Fruit fly (Drosophila melanogaster): ENCODE measurements around the gene Rsbp15.

Rsbp15 gene

DNA sequence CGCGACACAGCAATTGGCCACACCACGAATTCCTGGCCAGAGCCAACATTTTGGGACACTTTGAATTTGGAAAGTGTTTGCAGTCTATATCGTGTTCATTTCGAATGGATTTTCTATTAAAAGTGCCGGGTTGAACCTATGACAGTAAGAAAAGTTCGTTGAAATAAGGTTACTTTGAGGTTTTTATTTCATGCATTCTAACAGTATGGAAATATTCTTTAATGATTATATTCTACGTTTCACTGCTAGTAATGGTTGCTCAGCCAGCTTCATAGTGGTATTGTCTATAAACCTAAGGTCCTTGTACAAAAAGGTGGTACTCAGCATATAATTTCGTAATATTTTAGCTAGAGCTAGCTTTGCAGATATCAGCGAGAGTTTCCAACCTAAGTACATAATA is 10.4 kb downstream of the Rsbp15 start, which contains the start of gene Pglym87:
Gene Pglym87, minus strand, starts transcription at position 101 of the 400 bp plus-strand sequence.
- TF ChIP-seq EcR (GFP tag; optimal IDR thresholded peaks at IDR 0.05) (no peak), usp (GFP tag; optimal IDR thresholded peaks at IDR 0.05) (no peak), CG8478 (optimal IDR thresholded peaks at IDR 0.05) (no peak), Dll (optimal IDR thresholded peaks at IDR 0.05) (no peak), psq (optimal IDR thresholded peaks at IDR 0.05) (no peak), pan (optimal IDR thresholded peaks at IDR 0.05) (no peak)

DNA sequence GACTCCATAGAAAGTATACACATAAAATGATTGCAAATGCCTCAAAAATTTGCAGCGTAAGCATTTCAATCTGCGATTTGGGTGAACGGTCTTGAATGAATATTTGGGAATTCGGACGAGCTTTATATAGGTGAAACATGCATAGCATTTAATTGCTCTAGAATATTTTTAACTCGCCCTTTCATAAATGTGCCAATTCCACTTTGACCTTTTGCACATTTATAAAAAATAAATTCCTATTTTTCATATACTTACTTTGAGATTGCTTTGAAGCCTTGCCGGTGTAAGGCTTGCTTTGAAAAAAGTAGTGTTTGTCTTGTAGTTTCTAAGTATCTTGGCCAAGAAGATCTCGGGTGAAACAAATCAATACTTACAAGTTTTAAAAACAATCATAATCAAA is 12.4 kb downstream of the Rsbp15 start, which contains the start of gene Cyp313a5:
Gene Cyp313a5, minus strand, starts transcription at position 101 of the 400 bp plus-strand sequence.
- TF ChIP-seq EcR (GFP tag; optimal IDR thresholded peaks at IDR 0.05) = no peak
- TF ChIP-seq CG8478 (optimal IDR thresholded peaks at IDR 0.05) = no peak
- no peak for TF ChIP-seq Dll (optimal IDR thresholded peaks at IDR 0.05)
- no peak for TF ChIP-seq usp (GFP tag; optimal IDR thresholded peaks at IDR 0.05)
- no peak for TF ChIP-seq pan (optimal IDR thresholded peaks at IDR 0.05)
- TF ChIP-seq psq (optimal IDR thresholded peaks at IDR 0.05) = no peak

DNA sequence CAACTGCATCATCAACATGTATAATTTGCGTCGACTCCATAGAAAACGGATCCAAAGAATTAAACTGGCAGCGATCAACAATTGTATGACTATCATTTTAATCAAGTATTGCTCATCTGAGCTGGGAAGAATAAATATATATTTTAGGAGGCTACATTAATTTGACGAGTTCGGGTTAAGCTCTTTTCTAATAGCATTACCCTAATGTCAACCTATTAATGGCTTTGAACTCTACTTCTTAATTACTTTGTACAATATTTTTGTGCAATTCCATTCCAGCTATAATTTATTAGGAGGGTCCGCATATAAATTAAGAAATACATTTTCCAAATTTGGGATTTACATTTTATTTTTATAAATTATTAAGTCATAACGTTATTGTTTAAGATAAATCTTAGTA is 14.6 kb downstream of the Rsbp15 start, which contains the start of gene Cyp313a2:
Gene Cyp313a2, minus strand, starts transcription at position 101 of the 400 bp plus-strand sequence.
- TF ChIP-seq usp (GFP tag; optimal IDR thresholded peaks at IDR 0.05) (no peak), psq (optimal IDR thresholded peaks at IDR 0.05) (no peak), pan (optimal IDR thresholded peaks at IDR 0.05) (no peak), CG8478 (optimal IDR thresholded peaks at IDR 0.05) (no peak), EcR (GFP tag; optimal IDR thresholded peaks at IDR 0.05) (no peak), Dll (optimal IDR thresholded peaks at IDR 0.05) (no peak)

DNA sequence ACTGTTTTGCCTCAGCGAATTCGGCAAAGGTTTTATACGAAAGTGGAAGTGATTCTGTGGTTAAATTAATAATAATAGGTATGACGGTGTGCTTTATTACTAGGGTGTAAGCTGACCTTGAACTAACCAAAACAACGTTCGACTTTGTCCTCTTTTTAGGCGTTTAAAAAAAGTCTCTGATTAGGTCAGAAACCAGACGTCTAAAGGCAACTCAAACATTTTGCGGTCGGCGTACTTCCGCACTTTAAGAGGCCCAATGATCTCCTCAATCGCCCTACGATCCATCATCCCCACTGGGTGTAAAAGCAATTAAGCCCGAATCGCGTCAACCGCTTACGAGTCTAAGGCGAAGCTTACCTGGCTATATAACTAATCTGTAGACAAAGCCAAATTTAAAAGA is 17.0 kb downstream of the Rsbp15 start, which contains the start of gene Cyp313a3:
Gene Cyp313a3, minus strand, starts transcription at position 101 of the 400 bp plus-strand sequence.
- no peak for TF ChIP-seq CG8478 (optimal IDR thresholded peaks at IDR 0.05)
- TF ChIP-seq psq (optimal IDR thresholded peaks at IDR 0.05) = no peak
- no peak for TF ChIP-seq pan (optimal IDR thresholded peaks at IDR 0.05)

DNA sequence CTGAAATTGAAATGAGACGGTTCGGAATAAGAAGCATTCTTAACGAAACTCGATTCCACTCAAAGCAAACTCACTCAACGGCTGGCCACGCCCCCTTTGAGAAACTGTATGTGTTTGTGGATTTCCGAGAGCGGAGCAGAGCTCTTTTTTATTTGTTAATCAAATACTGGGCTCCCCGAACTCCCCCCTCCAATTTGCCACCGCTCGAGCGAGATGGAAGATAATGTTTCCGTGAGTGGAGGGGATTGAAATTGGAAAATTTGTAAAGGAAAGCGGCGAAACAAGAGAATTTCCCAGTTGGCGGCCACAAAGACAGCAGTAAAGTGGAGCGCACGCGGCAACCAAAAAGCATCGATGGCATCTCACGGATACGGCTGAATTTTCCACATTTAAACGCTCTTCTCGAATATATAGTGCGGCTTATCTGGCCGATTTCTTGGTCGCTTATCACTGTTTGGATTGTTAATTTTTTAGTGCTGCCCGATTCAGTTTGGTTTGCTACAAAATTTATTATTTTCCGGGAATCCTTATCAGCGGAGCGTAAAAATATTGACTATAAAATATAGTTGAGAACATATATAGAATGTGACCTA is 22.4 kb downstream of the Rsbp15 start:
- TF ChIP-seq psq (optimal IDR thresholded peaks at IDR 0.05) = no peak
- TF ChIP-seq usp (GFP tag; optimal IDR thresholded peaks at IDR 0.05) = no peak
- no peak for TF ChIP-seq pan (optimal IDR thresholded peaks at IDR 0.05)
- TF ChIP-seq EcR (GFP tag; optimal IDR thresholded peaks at IDR 0.05) = no peak
- no peak for TF ChIP-seq Dll (optimal IDR thresholded peaks at IDR 0.05)
- no peak for TF ChIP-seq CG8478 (optimal IDR thresholded peaks at IDR 0.05)

DNA sequence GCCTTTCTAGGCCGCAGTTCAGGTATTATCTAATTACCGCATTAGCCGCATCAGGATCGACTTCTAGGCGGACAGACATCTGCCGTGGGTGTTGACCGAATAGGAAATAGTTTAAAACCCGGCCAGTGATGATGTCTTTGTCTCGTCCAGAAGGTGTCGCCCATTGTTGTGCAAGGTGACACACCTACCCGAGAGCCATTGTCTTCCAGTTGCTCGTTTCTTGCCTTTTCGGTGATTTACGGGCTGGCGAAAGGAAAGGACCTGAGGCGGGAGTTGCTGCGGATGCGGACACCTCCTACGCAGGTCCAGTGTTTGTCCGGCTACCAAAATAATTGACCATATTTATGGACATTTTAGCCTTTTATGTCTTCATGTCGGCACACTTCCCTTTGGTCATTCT is 26.1 kb downstream of the Rsbp15 start:
- TF ChIP-seq CG8478 (optimal IDR thresholded peaks at IDR 0.05) (no peak), Dll (optimal IDR thresholded peaks at IDR 0.05) (no peak), pan (optimal IDR thresholded peaks at IDR 0.05) (no peak), EcR (GFP tag; optimal IDR thresholded peaks at IDR 0.05) (no peak), usp (GFP tag; optimal IDR thresholded peaks at IDR 0.05) (no peak), psq (optimal IDR thresholded peaks at IDR 0.05) (no peak)

DNA sequence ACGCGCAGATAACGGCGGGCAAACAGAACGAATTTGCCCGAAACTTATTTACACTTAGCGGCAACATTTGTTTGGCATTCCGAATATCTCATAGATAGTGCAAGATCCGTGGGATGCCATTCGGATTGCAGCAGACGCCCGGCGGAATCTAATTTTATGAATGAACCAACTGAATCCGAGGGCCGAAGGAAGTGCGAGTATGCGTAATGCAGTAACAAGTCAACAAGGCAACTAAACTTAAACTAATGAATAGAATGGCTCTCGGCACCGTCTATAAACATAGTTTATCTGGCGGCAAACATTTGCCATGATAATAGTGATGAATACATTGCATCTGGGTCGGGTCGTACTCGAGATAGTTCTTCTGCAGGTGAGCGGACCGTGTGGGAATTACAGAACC is 28.0 kb downstream of the Rsbp15 start:
- no peak for TF ChIP-seq Dll (optimal IDR thresholded peaks at IDR 0.05)
- TF ChIP-seq CG8478 (optimal IDR thresholded peaks at IDR 0.05) = no peak
- TF ChIP-seq psq (optimal IDR thresholded peaks at IDR 0.05) = no peak
- TF ChIP-seq EcR (GFP tag; optimal IDR thresholded peaks at IDR 0.05) = no peak
- TF ChIP-seq pan (optimal IDR thresholded peaks at IDR 0.05) = no peak
- TF ChIP-seq usp (GFP tag; optimal IDR thresholded peaks at IDR 0.05) = no peak

DNA sequence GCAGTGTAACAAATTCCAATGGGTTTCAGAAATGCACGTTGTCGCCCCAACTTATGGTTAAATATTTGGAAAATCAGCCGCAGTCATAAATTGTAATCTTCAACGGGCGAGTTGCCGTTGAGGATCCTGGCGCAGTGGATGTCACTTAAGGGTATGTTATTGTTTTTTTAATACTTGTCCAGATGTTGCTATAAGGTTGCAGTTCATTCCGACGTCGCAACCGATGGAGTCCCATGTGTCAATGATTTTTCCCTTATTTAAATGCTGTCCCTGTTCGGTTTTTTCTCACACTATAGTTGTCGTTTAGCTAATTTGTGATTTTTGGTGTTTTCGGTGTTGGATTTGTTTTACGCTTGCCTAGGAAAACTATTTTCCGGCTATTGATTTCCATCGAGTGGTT is 29.3 kb downstream of the Rsbp15 start:
- TF ChIP-seq usp (GFP tag; optimal IDR thresholded peaks at IDR 0.05) (no peak), Dll (optimal IDR thresholded peaks at IDR 0.05) (no peak), EcR (GFP tag; optimal IDR thresholded peaks at IDR 0.05) (no peak), pan (optimal IDR thresholded peaks at IDR 0.05) (no peak), psq (optimal IDR thresholded peaks at IDR 0.05) (no peak), CG8478 (optimal IDR thresholded peaks at IDR 0.05) (no peak)

DNA sequence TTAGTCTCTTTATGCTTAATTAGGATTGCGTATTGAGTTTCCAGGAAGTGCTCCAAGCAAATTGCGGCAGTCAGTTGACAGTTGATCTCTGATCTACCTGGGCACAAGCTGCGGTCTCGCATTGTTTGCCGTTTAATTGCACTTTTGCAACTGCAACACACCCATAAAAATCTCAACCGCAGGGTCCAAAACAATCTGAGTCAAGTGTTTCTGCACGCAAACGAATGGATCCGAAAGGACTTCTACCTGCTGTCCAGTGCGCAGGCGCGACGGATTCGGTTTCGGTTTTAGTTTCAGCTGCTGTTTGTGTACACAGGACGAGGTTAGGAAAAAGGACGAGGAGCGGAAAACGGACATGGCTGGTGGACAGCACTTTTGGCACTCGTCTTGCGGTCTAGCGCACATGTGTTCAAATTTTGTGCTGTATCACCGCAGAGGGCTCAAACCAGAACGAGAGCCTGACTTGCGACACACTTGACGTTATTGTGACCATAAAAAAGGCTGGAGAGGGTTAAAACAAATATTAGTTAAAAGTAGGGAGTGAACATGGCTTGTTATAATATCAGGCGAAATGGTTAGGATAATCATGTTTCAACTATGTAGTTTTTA is 30.4 kb downstream of the Rsbp15 start:
- TF ChIP-seq usp (GFP tag; optimal IDR thresholded peaks at IDR 0.05) (no peak), CG8478 (optimal IDR thresholded peaks at IDR 0.05) (no peak), pan (optimal IDR thresholded peaks at IDR 0.05) (no peak), EcR (GFP tag; optimal IDR thresholded peaks at IDR 0.05) (no peak), psq (optimal IDR thresholded peaks at IDR 0.05) (no peak), Dll (optimal IDR thresholded peaks at IDR 0.05) (no peak)

DNA sequence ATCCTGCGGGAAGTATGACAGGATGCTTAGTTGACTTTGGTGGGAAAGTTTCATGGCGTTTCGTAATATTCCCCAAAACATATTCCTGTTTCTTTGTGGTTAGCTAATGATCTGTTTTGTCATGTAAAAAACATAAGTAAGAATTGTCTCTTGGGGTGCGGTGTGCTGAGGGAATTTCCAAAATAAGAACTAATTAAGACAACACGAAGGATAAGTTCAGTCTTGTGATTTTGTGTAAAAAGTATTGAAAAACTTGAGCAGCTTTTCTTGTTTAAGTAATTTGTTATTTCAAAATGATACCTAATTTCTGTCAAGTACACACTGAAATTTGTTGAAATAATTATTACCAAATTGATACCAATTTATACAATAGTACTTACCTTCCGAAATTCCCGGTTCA is 31.7 kb downstream of the Rsbp15 start, which contains the start of gene CG3942:
Gene CG3942, plus strand, starts transcription at position 301 of the 400 bp plus-strand sequence.
- TF ChIP-seq psq (optimal IDR thresholded peaks at IDR 0.05) = no peak
- no peak for TF ChIP-seq usp (GFP tag; optimal IDR thresholded peaks at IDR 0.05)
- no peak for TF ChIP-seq pan (optimal IDR thresholded peaks at IDR 0.05)
- TF ChIP-seq CG8478 (optimal IDR thresholded peaks at IDR 0.05) = no peak

DNA sequence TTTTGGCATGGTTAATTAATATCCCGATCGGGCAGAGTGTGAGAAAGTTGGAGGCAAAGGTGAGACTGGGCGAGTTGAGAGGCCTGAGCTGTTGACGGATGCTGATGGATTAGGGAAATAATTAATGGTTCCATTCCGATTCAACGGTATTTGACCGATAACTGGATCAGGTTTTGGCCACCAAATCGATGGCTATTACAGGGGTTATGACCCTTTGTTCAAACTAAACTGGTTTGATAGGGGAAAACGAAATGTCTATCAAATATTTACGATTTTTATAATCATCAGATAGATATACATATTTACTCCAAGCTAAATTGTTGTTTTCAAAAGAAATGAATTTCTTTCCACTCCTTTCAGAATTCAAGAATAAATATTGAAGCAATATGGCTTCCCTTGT is 36.2 kb downstream of the Rsbp15 start, which contains the start of the genes CG44037 and svp:
Gene CG44037, plus strand, starts transcription at position 301 of the 400 bp plus-strand sequence.
Gene svp, plus strand, starts transcription at position 301 of the 400 bp plus-strand sequence.
- TF ChIP-seq CG8478 (optimal IDR thresholded peaks at IDR 0.05) = no peak
- no peak for TF ChIP-seq EcR (GFP tag; optimal IDR thresholded peaks at IDR 0.05)
- no peak for TF ChIP-seq psq (optimal IDR thresholded peaks at IDR 0.05)
- no peak for TF ChIP-seq pan (optimal IDR thresholded peaks at IDR 0.05)
- no peak for TF ChIP-seq Dll (optimal IDR thresholded peaks at IDR 0.05)
- TF ChIP-seq usp (GFP tag; optimal IDR thresholded peaks at IDR 0.05) = no peak

DNA sequence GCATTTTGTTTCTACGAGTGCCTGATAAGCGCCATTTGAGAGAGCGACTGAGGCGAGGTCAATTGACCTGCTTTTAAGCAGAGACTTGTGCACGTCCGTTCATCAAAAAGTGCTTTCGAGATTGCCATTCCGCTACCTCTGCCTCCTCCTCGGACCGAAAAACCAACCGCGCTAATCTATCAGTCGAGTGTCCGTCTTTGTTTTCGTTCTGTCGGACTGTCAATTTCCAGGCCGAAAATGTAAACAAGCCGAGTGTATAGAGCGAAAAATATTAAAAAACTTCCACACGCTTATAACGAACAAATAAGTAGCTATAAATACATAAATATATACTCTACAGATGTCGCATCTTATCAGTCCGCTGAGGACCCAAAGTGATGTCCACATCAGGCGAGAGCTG is 36.8 kb downstream of the Rsbp15 start:
- TF ChIP-seq Dll (optimal IDR thresholded peaks at IDR 0.05) = no peak
